Worm (Caenorhabditis elegans) whole organism, L1 larva: ENCODE results near the gene F59E12.17.

Source experiments
- C16A3.4 ChIP-seq: fragments of 150-350 bp; optimal IDR thresholded peaks from 2 replicates; lab custom pipeline; 2014; ENCODE audit warnings: missing biosample characterization, missing genetic modification characterization
- ama-1 ChIP-seq: fragments of 150-350 bp; optimal IDR thresholded peaks from 2 replicates; lab custom pipeline; 2014
- snpc-4 ChIP-seq: fragments of 150-350 bp; optimal IDR thresholded peaks from 2 replicates; lab custom pipeline; 2014; ENCODE audit warnings: missing biosample characterization, missing genetic modification characterization
- sptf-1 ChIP-seq: fragments of 150-350 bp; optimal IDR thresholded peaks from 2 replicates; lab custom pipeline; 2014; ENCODE audit warnings: missing biosample characterization, missing genetic modification characterization

ce11 chrII:5660736-5661734 is 11.8 kb upstream of the F59E12.17 start, which contains the start of the genes ift-43 and mdt-26:
- TF ChIP-seq ama-1 (lab: Kevin White, UChicago): peak; percentile 99
- peak; percentile 58 for TF ChIP-seq snpc-4
- no peak for TF ChIP-seq sptf-1 (tag; lab: Kevin White, UChicago)
- peak; percentile 76 for TF ChIP-seq C16A3.4
